Fruit fly (Drosophila melanogaster): ENCODE data around the gene hiro.

DNA sequence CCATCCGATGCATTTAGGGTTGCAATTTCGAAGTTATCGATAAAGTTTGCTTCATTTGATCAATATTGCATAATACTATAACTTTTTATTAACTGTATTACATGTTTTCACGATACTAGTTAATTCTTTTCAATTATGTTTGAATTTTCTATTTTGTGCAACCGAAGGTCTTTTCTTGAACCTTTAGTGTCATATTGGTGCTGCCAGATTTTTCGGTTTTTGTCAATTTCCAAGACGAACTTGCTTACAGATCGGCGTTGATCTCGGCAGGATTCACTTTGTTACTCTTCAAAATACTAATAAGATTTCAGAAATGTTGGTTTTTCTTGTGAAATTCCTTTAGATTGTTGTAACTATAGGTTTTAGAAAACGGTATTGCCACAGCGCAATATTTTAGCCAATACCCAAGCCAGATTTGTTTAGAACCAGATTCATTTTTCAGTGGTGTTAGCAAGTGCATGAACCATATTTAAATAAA lies 22.6 kb upstream of the hiro start, which contains the start of gene CkIIalpha-i3:
- TF ChIP-seq Dll (optimal IDR thresholded peaks at IDR 0.05) (no peak), usp (GFP tag; optimal IDR thresholded peaks at IDR 0.05) (no peak), psq (optimal IDR thresholded peaks at IDR 0.05) (no peak), CG8478 (optimal IDR thresholded peaks at IDR 0.05) (no peak), EcR (GFP tag; optimal IDR thresholded peaks at IDR 0.05) (no peak), pan (optimal IDR thresholded peaks at IDR 0.05) (no peak)
